Worm (Caenorhabditis elegans): ENCODE measurements around the gene srh-270.

The srh-270 gene

DNA sequence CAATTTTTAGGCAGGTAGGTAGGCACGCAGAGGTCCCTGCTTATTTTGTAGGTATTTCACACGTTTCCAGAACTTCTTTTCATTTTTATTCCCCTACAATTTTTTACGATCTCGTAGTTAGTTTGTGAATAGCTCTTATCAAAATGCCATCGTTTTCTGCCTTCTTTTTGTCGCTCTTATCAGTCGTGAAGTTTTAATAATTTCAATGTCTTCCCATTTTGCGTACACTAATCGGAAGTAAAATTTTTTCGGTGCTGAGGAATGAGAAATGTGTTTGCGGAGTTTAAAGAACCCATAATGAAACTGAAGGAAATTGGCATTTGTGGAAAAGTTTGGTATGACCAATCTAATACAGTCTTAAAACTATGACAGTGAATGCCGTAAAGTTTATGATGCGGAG lies 19.0 kb upstream of the srh-270 start:
- TF ChIP-seq ceh-44 (GFP tag; IDR thresholded peaks at IDR 0.05) = no peak
- no peak for TF ChIP-seq mxl-3 (GFP tag; optimal IDR thresholded peaks at IDR 0.05)
- no peak for TF ChIP-seq nhr-6 (tag; optimal IDR thresholded peaks at IDR 0.05)
- TF ChIP-seq ZK337.2 (GFP tag; IDR thresholded peaks at IDR 0.05) = no peak
- TF ChIP-seq pqm-1 (tag; optimal IDR thresholded peaks at IDR 0.05) = peak; percentile 74
- no peak for TF ChIP-seq aha-1 (tag)
- TF ChIP-seq nhr-77 (tag; optimal IDR thresholded peaks at IDR 0.05) = peak; percentile 17
- TF ChIP-seq php-3 (GFP tag; IDR thresholded peaks at IDR 0.05) = peak; percentile 75
- TF ChIP-seq unc-62 (GFP tag; optimal IDR thresholded peaks at IDR 0.05 in 1 of 2) = peak in 1 of 2 experiments; percentile 70
- no peak for TF ChIP-seq unc-62 (tag; optimal IDR thresholded peaks at IDR 0.05)
- no peak for TF ChIP-seq nhr-41 (GFP tag; IDR thresholded peaks at IDR 0.05)
- TF ChIP-seq zfp-3 (GFP tag; conservative IDR thresholded peaks at IDR 0.05) = no peak
- peak; percentile 86 for TF ChIP-seq nhr-28 (tag; optimal IDR thresholded peaks at IDR 0.05)
- no peak for TF ChIP-seq nhr-42 (GFP tag; IDR thresholded peaks at IDR 0.05)
- TF ChIP-seq dve-1 (tag; optimal IDR thresholded peaks at IDR 0.05; ENCODE audit: insufficient read depth) = peak; percentile 47
- TF ChIP-seq mep-1 (tag; optimal IDR thresholded peaks at IDR 0.05) = no peak
- no peak for TF ChIP-seq lin-15B (tag; optimal IDR thresholded peaks at IDR 0.05)
- TF ChIP-seq dmd-6 (GFP tag; IDR thresholded peaks at IDR 0.05) = peak; percentile 66
- no peak for TF ChIP-seq hmg-1.1 (GFP tag; IDR thresholded peaks at IDR 0.05)
- TF ChIP-seq daf-16 (GFP tag; optimal IDR thresholded peaks at IDR 0.05) = no peak
- TF ChIP-seq daf-16 (tag; optimal IDR thresholded peaks at IDR 0.05) = peak; percentile 31

DNA sequence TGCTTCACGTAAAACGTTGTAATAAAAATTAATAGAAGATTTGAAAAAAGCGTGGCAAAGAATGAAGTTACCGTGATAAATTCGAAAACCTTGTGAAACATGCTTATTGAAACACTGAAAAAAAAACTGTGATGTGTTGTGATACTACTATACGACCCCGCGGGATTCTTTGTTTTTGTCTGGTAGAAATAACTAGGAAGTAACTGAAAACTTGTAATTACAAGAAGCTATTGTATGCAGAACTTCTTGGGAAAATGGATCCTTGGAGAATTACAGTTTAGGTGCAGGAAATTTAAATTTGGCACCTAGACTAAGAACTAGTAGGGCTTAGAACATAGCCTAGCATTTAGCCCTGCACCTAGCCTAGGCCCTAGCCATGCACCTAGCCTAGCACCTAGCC lies 18.4 kb upstream of the srh-270 start, which contains the start of gene str-39:
str-39 (minus strand) TSS at position 101 of the 400 bp plus-strand sequence.
- TF ChIP-seq dmd-8 (GFP tag; IDR thresholded peaks at IDR 0.05) (0 out of 2 replicates have a peak, but pooled peaks have one; percentile 47), T26A8.4 (GFP tag; IDR thresholded peaks at IDR 0.05) (no peak), nhr-237 (tag; optimal IDR thresholded peaks at IDR 0.05) (no peak), aha-1 (tag) (peak; percentile 63), spr-1 (tag; optimal IDR thresholded peaks at IDR 0.05) (no peak), ctbp-1 (GFP tag; IDR thresholded peaks at IDR 0.05) (no peak)

DNA sequence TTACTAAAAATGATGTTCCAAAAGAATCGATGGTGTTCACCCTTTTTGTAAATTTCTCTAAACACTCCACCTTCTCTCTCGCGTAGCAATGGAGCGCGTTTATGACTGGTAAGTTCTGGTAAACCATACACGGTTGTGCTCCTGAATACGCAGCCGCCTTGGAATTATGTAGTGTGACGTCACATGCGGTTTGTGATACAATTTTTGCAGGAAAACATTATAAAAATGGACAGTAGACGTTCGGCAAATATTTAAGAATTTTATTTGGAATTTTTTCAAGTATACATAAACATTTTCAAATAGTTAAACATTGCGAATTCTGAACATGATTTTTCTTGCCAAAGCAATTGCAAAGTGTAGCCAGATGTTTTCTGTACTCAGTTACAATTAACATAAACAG lies 16.1 kb upstream of the srh-270 start, which contains the start of gene F37B4.10:
F37B4.10 (minus strand) TSS at position 101 of the 400 bp plus-strand sequence.
- TF ChIP-seq unc-62 (GFP tag; optimal IDR thresholded peaks at IDR 0.05 in 1 of 2) (peak in 1 of 2 experiments; percentile 82), unc-62 (tag; optimal IDR thresholded peaks at IDR 0.05) (no peak), daf-16 (GFP tag; optimal IDR thresholded peaks at IDR 0.05) (no peak), daf-16 (tag; optimal IDR thresholded peaks at IDR 0.05) (peak; percentile 16), nhr-28 (tag; optimal IDR thresholded peaks at IDR 0.05) (peak; percentile 12), lin-38 (GFP tag; IDR thresholded peaks at IDR 0.05) (no peak)

DNA sequence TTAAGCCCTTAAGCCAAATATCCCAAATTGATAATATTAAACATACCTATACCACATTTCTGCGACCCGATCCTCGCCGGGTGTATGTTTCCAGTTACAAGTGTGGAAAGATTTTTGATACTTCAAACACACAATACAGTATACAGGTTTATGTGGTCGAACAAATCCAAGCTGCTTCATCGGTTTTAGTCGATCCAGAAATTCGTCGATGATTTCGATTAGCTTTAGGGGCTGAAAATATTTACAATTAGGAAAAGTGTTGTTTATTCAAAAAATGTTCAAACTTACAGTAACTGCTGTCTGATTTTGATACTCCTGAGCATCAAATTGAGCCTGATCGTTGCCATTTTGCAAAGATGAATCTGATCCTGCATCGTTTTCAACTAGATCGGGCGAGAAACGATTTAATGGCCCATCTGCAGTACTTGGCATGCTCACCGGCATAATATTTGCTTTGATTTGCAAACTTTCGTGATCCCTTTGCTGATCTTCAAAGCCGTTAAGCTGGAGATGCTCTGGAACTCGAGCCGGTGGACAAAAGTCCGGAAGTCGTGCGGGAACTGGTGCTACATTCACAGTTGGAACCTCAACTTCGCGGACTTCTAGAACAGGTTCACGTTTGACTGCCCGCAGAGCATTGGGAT lies 14.9 kb upstream of the srh-270 start:
- TF ChIP-seq nhr-48 (tag; optimal IDR thresholded peaks at IDR 0.05) = no peak
- no peak for TF ChIP-seq ztf-11 (tag; optimal IDR thresholded peaks at IDR 0.05)
- peak; percentile 65 for TF ChIP-seq aha-1 (tag)
- no peak for TF ChIP-seq lir-3 (tag; optimal IDR thresholded peaks at IDR 0.05)
- 0 out of 2 replicates have a peak, but pooled peaks have one; percentile 13 for TF ChIP-seq php-3 (GFP tag; IDR thresholded peaks at IDR 0.05)
- peak in 1 of 2 experiments; percentile 76 for TF ChIP-seq unc-62 (GFP tag; optimal IDR thresholded peaks at IDR 0.05 in 1 of 2)
- no peak for TF ChIP-seq unc-62 (tag; optimal IDR thresholded peaks at IDR 0.05)
- no peak for TF ChIP-seq skn-1 (tag; optimal IDR thresholded peaks at IDR 0.05)
- TF ChIP-seq madf-5 (GFP tag; IDR thresholded peaks at IDR 0.05) = no peak

DNA sequence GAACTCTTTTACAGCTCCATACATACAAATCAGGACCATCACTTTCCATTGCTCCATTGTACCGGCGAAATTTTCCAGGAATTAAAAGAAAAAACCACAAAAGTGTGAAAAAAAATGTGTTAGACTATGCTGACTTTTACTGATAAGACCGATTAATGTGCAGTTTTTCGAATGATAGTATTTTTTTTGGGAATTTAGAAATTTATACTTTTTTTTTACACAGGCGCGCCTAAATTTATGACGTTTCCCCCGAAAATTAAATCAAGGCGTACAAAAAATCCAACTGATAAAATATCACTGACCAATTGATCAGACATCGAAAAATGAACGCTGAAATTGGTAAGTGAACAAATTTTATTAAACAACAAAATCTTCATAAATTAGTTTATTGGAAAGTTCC lies 14.0 kb upstream of the srh-270 start, which contains the start of gene folt-2:
folt-2 (minus strand) TSS at position 179 of the 400 bp plus-strand sequence.
- TF ChIP-seq nhr-25 (tag; optimal IDR thresholded peaks at IDR 0.05; ENCODE audit: borderline replicate concordance, insufficient read depth) (no peak), daf-16 (GFP tag; optimal IDR thresholded peaks at IDR 0.05) (no peak), daf-16 (tag; optimal IDR thresholded peaks at IDR 0.05) (peak; percentile 48), ctbp-1 (GFP tag; IDR thresholded peaks at IDR 0.05) (no peak), pqm-1 (tag; optimal IDR thresholded peaks at IDR 0.05) (peak; percentile 25), dve-1 (tag; optimal IDR thresholded peaks at IDR 0.05; ENCODE audit: insufficient read depth) (peak; percentile 74), hlh-11 (tag; optimal IDR thresholded peaks at IDR 0.05) (peak; percentile 37), php-3 (GFP tag; IDR thresholded peaks at IDR 0.05) (peak; percentile 56; the same call in 1 of the 2 replicates), mep-1 (tag; optimal IDR thresholded peaks at IDR 0.05) (peak; percentile 16), dmd-6 (GFP tag; IDR thresholded peaks at IDR 0.05) (peak; percentile 72)
